Fruit fly (Drosophila melanogaster) whole organism, embryonic: ENCODE data around the gene CG43993.

Source experiments
- Antp ChIP-seq: fragments of 200-800 bp; sonication (Bioruptor generic); optimal IDR thresholded peaks from 3 replicates; lab custom pipeline; 2016; ENCODE audit warnings: missing biosample characterization, missing genetic modification characterization
- BtbVII ChIP-seq: fragments of 200-800 bp; sonication (Bioruptor generic); optimal IDR thresholded peaks from 3 replicates; lab custom pipeline; 2017; ENCODE audit warnings: missing biosample characterization, mild to moderate bottlenecking, missing genetic modification characterization
- CG10462 ChIP-seq: fragments of 200-800 bp; sonication (Bioruptor generic); optimal IDR thresholded peaks from 2 replicates; lab custom pipeline; 2016; ENCODE audit warnings: missing biosample characterization, missing genetic modification characterization
- CG10565 ChIP-seq: fragments of 200-800 bp; sonication (Bioruptor generic); optimal IDR thresholded peaks from 3 replicates; lab custom pipeline; 2016; ENCODE audit warnings: missing biosample characterization, mild to moderate bottlenecking, missing genetic modification characterization
- CG11456 ChIP-seq: fragments of 200-800 bp; sonication (Bioruptor generic); IDR thresholded peaks from 3 replicates; pipeline ENCODE4 v1.3.6; 2022; ENCODE audit warnings: missing biosample characterization, missing genetic modification characterization
- CG12071 ChIP-seq: fragments of 200-800 bp; sonication (Bioruptor generic); optimal IDR thresholded peaks from 3 replicates; lab custom pipeline; 2018; ENCODE audit warnings: missing biosample characterization, mild to moderate bottlenecking, missing genetic modification characterization
- CG12155 ChIP-seq: fragments of 200-800 bp; sonication (Bioruptor generic); optimal IDR thresholded peaks from 3 replicates; lab custom pipeline; 2016; ENCODE audit warnings: missing biosample characterization, missing genetic modification characterization
- CG13624 ChIP-seq: fragments of 200-800 bp; sonication (Bioruptor generic); optimal IDR thresholded peaks from 2 replicates; lab custom pipeline; 2016; ENCODE audit warnings: missing biosample characterization, missing genetic modification characterization
- CG13894 ChIP-seq: fragments of 200-800 bp; sonication (Bioruptor generic); optimal IDR thresholded peaks from 3 replicates; lab custom pipeline; 2018; ENCODE audit warnings: missing biosample characterization, mild to moderate bottlenecking, missing genetic modification characterization, moderate library complexity
- CG15601 ChIP-seq: fragments of 200-800 bp; sonication (Bioruptor generic); optimal IDR thresholded peaks from 3 replicates; lab custom pipeline; 2019; ENCODE audit warnings: missing biosample characterization, mild to moderate bottlenecking, missing genetic modification characterization, moderate library complexity
- CG16815 ChIP-seq: fragments of 200-800 bp; sonication (Bioruptor generic); optimal IDR thresholded peaks from 3 replicates; lab custom pipeline; 2017; ENCODE audit warnings: missing biosample characterization, mild to moderate bottlenecking, missing genetic modification characterization
- CG17328 ChIP-seq: fragments of 200-800 bp; sonication (Bioruptor generic); IDR thresholded peaks from 2 replicates; pipeline ENCODE4 v1.3.6; 2022; ENCODE audit warnings: missing biosample characterization, missing genetic modification characterization
- CG17829 ChIP-seq: fragments of 200-800 bp; optimal IDR thresholded peaks from 2 replicates; lab custom pipeline; 2019; ENCODE audit warnings: missing biosample characterization, mild to moderate bottlenecking, missing genetic modification characterization, moderate library complexity
- CG2678 ChIP-seq: fragments of 200-800 bp; sonication (Bioruptor generic); optimal IDR thresholded peaks from 3 replicates; lab custom pipeline; 2019; ENCODE audit warnings: missing biosample characterization, mild to moderate bottlenecking, missing genetic modification characterization, moderate library complexity
- CG30020 ChIP-seq: fragments of 200-800 bp; optimal IDR thresholded peaks from 2 replicates; lab custom pipeline; 2019; ENCODE audit warnings: missing biosample characterization, mild to moderate bottlenecking, missing genetic modification characterization, moderate library complexity
- CG3163 ChIP-seq: fragments of 200-800 bp; sonication (Bioruptor generic); optimal IDR thresholded peaks from 3 replicates; lab custom pipeline; 2016; ENCODE audit warnings: missing biosample characterization, missing genetic modification characterization
- CG6175 ChIP-seq: fragments of 200-800 bp; sonication (Bioruptor generic); IDR thresholded peaks from 3 replicates; pipeline ENCODE4 v1.3.6; 2022; ENCODE audit warnings: missing biosample characterization, missing genetic modification characterization
- CG8944 ChIP-seq: fragments of 200-800 bp; sonication (Bioruptor generic); optimal IDR thresholded peaks from 3 replicates; lab custom pipeline; 2016; ENCODE audit warnings: missing biosample characterization, missing genetic modification characterization
- CG9727 ChIP-seq: fragments of 200-800 bp; sonication (Bioruptor generic); optimal IDR thresholded peaks from 3 replicates; lab custom pipeline; 2017; ENCODE audit warnings: missing biosample characterization, mild to moderate bottlenecking, missing genetic modification characterization
- CG9817 ChIP-seq: fragments of 200-800 bp; sonication (Bioruptor generic); optimal IDR thresholded peaks from 2 replicates; lab custom pipeline; 2018; ENCODE audit warnings: missing biosample characterization, mild to moderate bottlenecking, missing genetic modification characterization, moderate library complexity
- Doc2 ChIP-seq: fragments of 200-800 bp; sonication (Bioruptor generic); IDR thresholded peaks from 2 replicates; pipeline ENCODE4 v1.3.6; 2022; ENCODE audit warnings: missing biosample characterization, missing genetic modification characterization
- Ets65A ChIP-seq: fragments of 200-800 bp; sonication (Bioruptor generic); peaks from one replicate; lab custom pipeline; 2016; ENCODE audit warnings: missing biosample characterization, missing genetic modification characterization
- H2.0 ChIP-seq: fragments of 200-800 bp; sonication (Bioruptor generic); IDR thresholded peaks from 2 replicates; pipeline ENCODE4 v1.3.6; 2022; ENCODE audit warnings: missing biosample characterization, missing genetic modification characterization
- HHEX ChIP-seq: fragments of 200-800 bp; sonication (Bioruptor generic); optimal IDR thresholded peaks from 3 replicates; lab custom pipeline; 2017; ENCODE audit warnings: missing biosample characterization, mild to moderate bottlenecking, missing genetic modification characterization, missing genetic modification reagents
- HLH4C ChIP-seq: fragments of 200-800 bp; sonication (Bioruptor generic); IDR thresholded peaks from 3 replicates; pipeline ENCODE4 v1.3.6; 2022; ENCODE audit warnings: missing biosample characterization, missing genetic modification characterization; ENCODE audit not compliant: partially characterized antibody
- Opbp ChIP-seq: fragments of 200-800 bp; sonication (Bioruptor generic); IDR thresholded peaks from 3 replicates; pipeline ENCODE4 v1.3.6; 2022; ENCODE audit warnings: missing biosample characterization, missing genetic modification characterization; ENCODE audit not compliant: partially characterized antibody
- YL-1 ChIP-seq: fragments of 200-800 bp; sonication (Bioruptor generic); optimal IDR thresholded peaks from 3 replicates; lab custom pipeline; 2017; ENCODE audit warnings: missing biosample characterization, mild to moderate bottlenecking, missing genetic modification characterization
- ap ChIP-seq: fragments of 200-800 bp; sonication (Bioruptor generic); IDR thresholded peaks from 2 replicates; pipeline ENCODE4 v1.3.6; 2022; ENCODE audit warnings: missing biosample characterization, missing genetic modification characterization
- cad ChIP-seq: fragments of >200 bp; optimal IDR thresholded peaks from 2 replicates; lab custom pipeline; 2017; ENCODE audit warnings: missing biosample characterization, missing genetic modification characterization
- cas ChIP-seq: fragments of 200-800 bp; sonication (Bioruptor generic); IDR thresholded peaks from 2 replicates; pipeline ENCODE4 v1.3.6; 2022; ENCODE audit warnings: missing biosample characterization, missing genetic modification characterization
- chm ChIP-seq: fragments of 200-800 bp; sonication (Bioruptor generic); IDR thresholded peaks from 2 replicates; pipeline ENCODE4 v1.3.6; 2022; ENCODE audit warnings: missing biosample characterization, missing genetic modification characterization
- chn ChIP-seq: fragments of 200-800 bp; sonication (Bioruptor generic); optimal IDR thresholded peaks from 2 replicates; lab custom pipeline; 2016; ENCODE audit warnings: missing biosample characterization, missing genetic modification characterization
- dati ChIP-seq: fragments of 200-800 bp; sonication (Bioruptor generic); IDR thresholded peaks from 2 replicates; pipeline ENCODE4 v1.3.6; 2022; ENCODE audit warnings: missing biosample characterization, missing genetic modification characterization
- dimm ChIP-seq: fragments of 200-800 bp; sonication (Bioruptor generic); IDR thresholded peaks from 2 replicates; pipeline ENCODE4 v1.3.6; 2022; ENCODE audit warnings: missing biosample characterization, missing genetic modification characterization
- fd102C ChIP-seq: fragments of 200-800 bp; sonication (Bioruptor generic); optimal IDR thresholded peaks from 2 replicates; lab custom pipeline; 2018; ENCODE audit warnings: missing biosample characterization, mild to moderate bottlenecking, missing genetic modification characterization, moderate library complexity
- jigr1 ChIP-seq: fragments of 200-800 bp; sonication (Bioruptor generic); IDR thresholded peaks from 3 replicates; pipeline ENCODE4 v1.3.6; 2022; ENCODE audit warnings: missing biosample characterization, missing genetic modification characterization
- jing ChIP-seq: fragments of 200-800 bp; sonication (Bioruptor generic); optimal IDR thresholded peaks from 2 replicates; lab custom pipeline; 2018; ENCODE audit warnings: missing biosample characterization, mild to moderate bottlenecking, missing genetic modification characterization
- maf-S ChIP-seq: fragments of 200-800 bp; sonication (Bioruptor generic); optimal IDR thresholded peaks from 2 replicates; lab custom pipeline; 2016; ENCODE audit warnings: missing biosample characterization, missing genetic modification characterization
- mirr ChIP-seq: fragments of 200-800 bp; sonication (Bioruptor generic); optimal IDR thresholded peaks from 3 replicates; lab custom pipeline; 2018; ENCODE audit warnings: missing biosample characterization, mild to moderate bottlenecking, missing genetic modification characterization
- pb ChIP-seq: fragments of 200-800 bp; sonication (Bioruptor generic); optimal IDR thresholded peaks from 3 replicates; lab custom pipeline; 2016; ENCODE audit warnings: missing biosample characterization, missing genetic modification characterization
- pros ChIP-seq: fragments of 200-800 bp; sonication (Bioruptor generic); optimal IDR thresholded peaks from 3 replicates; lab custom pipeline; 2019; ENCODE audit warnings: missing biosample characterization, mild to moderate bottlenecking, missing genetic modification characterization, moderate library complexity
- shn ChIP-seq: fragments of 200-800 bp; sonication (Bioruptor generic); optimal IDR thresholded peaks from 3 replicates; lab custom pipeline; 2016; ENCODE audit warnings: missing biosample characterization, missing genetic modification characterization
- sim ChIP-seq: fragments of 200-800 bp; sonication (Bioruptor generic); IDR thresholded peaks from 2 replicates; pipeline ENCODE4 v1.3.6; 2022; ENCODE audit warnings: missing biosample characterization, missing genetic modification characterization
- sug ChIP-seq: fragments of 200-800 bp; optimal IDR thresholded peaks from 2 replicates; lab custom pipeline; 2019; ENCODE audit warnings: missing biosample characterization, mild to moderate bottlenecking, missing genetic modification characterization, moderate library complexity
- tll ChIP-seq, 2 experiments: fragments of 200-800 bp in 1 of 2; fragments of >200 bp in 1 of 2; sonication (Bioruptor generic) in 1 of 2; optimal IDR thresholded peaks; 2 replicates each; lab custom pipeline; 2017 to 2019; ENCODE audit warnings: missing biosample characterization in 2 of 2, missing genetic modification characterization in 2 of 2, mild to moderate bottlenecking in 1 of 2, moderate library complexity in 1 of 2
- twi ChIP-seq: fragments of 200-800 bp; optimal IDR thresholded peaks from 2 replicates; lab custom pipeline; 2019; ENCODE audit warnings: missing biosample characterization, mild to moderate bottlenecking, missing genetic modification characterization, moderate library complexity
- z ChIP-seq: fragments of 200-800 bp; sonication (Bioruptor generic); IDR thresholded peaks from 3 replicates; pipeline ENCODE4 v1.3.6; 2022; ENCODE audit warnings: missing biosample characterization, missing genetic modification characterization
- zen ChIP-seq: fragments of 200-800 bp; sonication (Bioruptor generic); optimal IDR thresholded peaks from 3 replicates; lab custom pipeline; 2018; ENCODE audit warnings: missing biosample characterization, mild to moderate bottlenecking, missing genetic modification characterization, moderate library complexity

The CG43993 gene

dm6 chr3L:12056286-12057178 is 24.2 kb downstream of the CG43993 start (continued):
- TF ChIP-seq CG6175 (GFP tag; lab: Robert Waterston, UW) (no peak), CG10462 (GFP tag; lab: Kevin White, UChicago) (peak; percentile 34), CG12071 (GFP tag; lab: Kevin White, UChicago) (peak; percentile 3), HLH4C (GFP tag; lab: Robert Waterston, UW) (0 out of 3 replicates have a peak, but pooled peaks have one; percentile 16), H2.0 (GFP tag; lab: Robert Waterston, UW) (peak; percentile 29; the same call in 1 of the 2 replicates), cas (GFP tag; lab: Robert Waterston, UW) (no peak), tll (GFP tag; optimal IDR thresholded peaks at IDR 0.05; lab: Kevin White, UChicago) (peak in 1 of 2 experiments; percentile 68), ap (GFP tag; lab: Robert Waterston, UW) (no peak), sug (tag; lab: Kevin White, UChicago) (peak; percentile 56), CG9727 (GFP tag; lab: Kevin White, UChicago) (peak; percentile 85), YL-1 (GFP tag; lab: Kevin White, UChicago) (peak; percentile 23), CG17829 (peak; percentile 37), z (GFP tag; lab: Robert Waterston, UW) (peak; percentile 64; the same call in 1 of the 3 replicates), chm (GFP tag; lab: Robert Waterston, UW) (peak; percentile 74), CG10565 (GFP tag; lab: Kevin White, UChicago) (peak; percentile 18), CG13624 (GFP tag; lab: Kevin White, UChicago) (peak; percentile 49), jigr1 (GFP tag; lab: Robert Waterston, UW) (peak; percentile 34; the same call in 1 of the 3 replicates), fd102C (GFP tag; lab: Kevin White, UChicago) (peak; percentile 3), Ets65A (GFP tag; lab: Kevin White, UChicago) (peak; percentile 97), Antp (peak; percentile 66), CG12155 (GFP tag; lab: Kevin White, UChicago) (peak; percentile 64), dimm (GFP tag; lab: Robert Waterston, UW) (no peak), shn (GFP tag; lab: Kevin White, UChicago) (peak; percentile 79), cad (no peak), CG9817 (tag; lab: Kevin White, UChicago) (peak; percentile 44), Doc2 (no peak), zen (tag; lab: Kevin White, UChicago) (peak; percentile 44), CG13894 (tag; lab: Kevin White, UChicago) (no peak), CG15601 (peak; percentile 29), HHEX (GFP tag; lab: Kevin White, UChicago) (peak; percentile 76), chn (GFP tag; lab: Kevin White, UChicago) (peak; percentile 46), dati (GFP tag; lab: Robert Waterston, UW) (no peak), twi (peak; percentile 16), CG8944 (GFP tag; lab: Kevin White, UChicago) (peak; percentile 45), pb (GFP tag; lab: Kevin White, UChicago) (peak; percentile 29), CG11456 (peak; percentile 42; the same call in 1 of the 3 replicates), CG30020 (tag; lab: Kevin White, UChicago) (peak; percentile 3), maf-S (GFP tag; lab: Kevin White, UChicago) (peak; percentile 12), BtbVII (no peak), pros (GFP tag; lab: Kevin White, UChicago) (peak; percentile 30), mirr (peak; percentile 29), Opbp (GFP tag; lab: Robert Waterston, UW) (peak; percentile 50; the same call in 2 of the 3 replicates), CG16815 (peak; percentile 64), CG2678 (peak; percentile 80), sim (GFP tag; lab: Robert Waterston, UW) (no peak), jing (GFP tag; lab: Kevin White, UChicago) (peak; percentile 26), CG17328 (GFP tag; lab: Robert Waterston, UW) (peak; percentile 15; the same call in 1 of the 2 replicates), CG3163 (GFP tag; lab: Kevin White, UChicago) (peak; percentile 45)
